Worm (Caenorhabditis elegans) whole organism, L2 larva: Measurements from ENCODE around the gene gpa-17.
"Not testable (repeated sequence)": the region's sequence is repeated elsewhere in the genome, so short reads cannot be mapped to it uniquely, and the experiment has no call there.

Experiments
- C34F6.9 ChIP-seq: fragments of 150-350 bp; optimal IDR thresholded peaks from 2 replicates; lab custom pipeline; 2014; ENCODE audit warnings: missing biosample characterization, missing genetic modification characterization
- F13H6.1 ChIP-seq: sonication (generic microtip); optimal IDR thresholded peaks from 2 replicates; lab custom pipeline; 2016; ENCODE audit warnings: missing genetic modification characterization, missing compliant biosample characterization
- R02D3.7 ChIP-seq: fragments of 150-350 bp; optimal IDR thresholded peaks from 2 replicates; lab custom pipeline; 2014; ENCODE audit warnings: missing biosample characterization, missing genetic modification characterization
- Y55F3AM.14 ChIP-seq: fragments of 200-800 bp; sonication (Bioruptor generic); optimal IDR thresholded peaks from 2 replicates; lab custom pipeline; 2018; ENCODE audit warnings: mild to moderate bottlenecking, missing genetic modification characterization, missing compliant biosample characterization
- ZK546.5 ChIP-seq: sonication (generic microtip); optimal IDR thresholded peaks from 2 replicates; lab custom pipeline; 2017; ENCODE audit warnings: missing biosample characterization, missing genetic modification characterization
- aly-2 ChIP-seq: fragments of 150-350 bp; optimal IDR thresholded peaks from 2 replicates; lab custom pipeline; 2014; ENCODE audit warnings: missing biosample characterization, missing genetic modification characterization
- ama-1 ChIP-seq: fragments of 150-350 bp; optimal IDR thresholded peaks from 2 replicates; lab custom pipeline; 2018; ENCODE audit warnings: inconsistent platforms
- ceh-16 ChIP-seq: fragments of 150-350 bp; optimal IDR thresholded peaks from 2 replicates; lab custom pipeline; 2014; ENCODE audit warnings: missing biosample characterization, missing genetic modification characterization
- ceh-82 ChIP-seq: fragments of 150-350 bp; optimal IDR thresholded peaks from 2 replicates; lab custom pipeline; 2014; ENCODE audit warnings: missing biosample characterization, missing genetic modification characterization
- egl-27 ChIP-seq: sonication (generic microtip); optimal IDR thresholded peaks from 3 replicates; lab custom pipeline; 2017; ENCODE audit warnings: missing biosample characterization, missing genetic modification reagents, missing genetic modification characterization
- elt-1 ChIP-seq: fragments of 150-350 bp; optimal IDR thresholded peaks from 2 replicates; lab custom pipeline; 2014; ENCODE audit warnings: missing biosample characterization, missing genetic modification characterization
- elt-3 ChIP-seq: sonication (generic microtip); optimal IDR thresholded peaks from 2 replicates; lab custom pipeline; 2017; ENCODE audit warnings: missing biosample characterization, missing genetic modification characterization
- fos-1 ChIP-seq: fragments of 150-350 bp; optimal IDR thresholded peaks from 2 replicates; lab custom pipeline; 2014; ENCODE audit warnings: missing biosample characterization, missing genetic modification characterization
- lin-11 ChIP-seq: fragments of 150-350 bp; sonication (generic microtip); optimal IDR thresholded peaks from 2 replicates; lab custom pipeline; 2014; ENCODE audit warnings: missing biosample characterization, missing genetic modification characterization, inconsistent platforms, mixed read lengths
- mab-5 ChIP-seq: fragments of 150-350 bp; optimal IDR thresholded peaks from 2 replicates; lab custom pipeline; 2014; ENCODE audit warnings: missing biosample characterization, missing genetic modification characterization
- mdl-1 ChIP-seq, 2 experiments: fragments of 150-350 bp in 1 of 2; sonication (generic microtip) in 1 of 2; optimal IDR thresholded peaks; 2 replicates each; lab custom pipeline; 2017; ENCODE audit warnings: missing biosample characterization in 2 of 2, missing genetic modification characterization in 2 of 2
- nhr-11 ChIP-seq: fragments of 150-350 bp; optimal IDR thresholded peaks from 2 replicates; lab custom pipeline; 2014; ENCODE audit warnings: missing biosample characterization, missing genetic modification characterization
- nhr-12 ChIP-seq: fragments of 150-350 bp; optimal IDR thresholded peaks from 2 replicates; lab custom pipeline; 2014; ENCODE audit warnings: missing biosample characterization, missing genetic modification characterization
- nhr-129 ChIP-seq: fragments of 150-350 bp; optimal IDR thresholded peaks from 2 replicates; lab custom pipeline; 2014; ENCODE audit warnings: missing biosample characterization, missing genetic modification characterization
- nhr-21 ChIP-seq: fragments of 150-350 bp; optimal IDR thresholded peaks from 2 replicates; lab custom pipeline; 2014; ENCODE audit warnings: missing biosample characterization, missing genetic modification characterization
- nhr-23 ChIP-seq: fragments of 150-350 bp; optimal IDR thresholded peaks from 2 replicates; lab custom pipeline; 2014; ENCODE audit warnings: missing biosample characterization, missing genetic modification reagents, missing genetic modification characterization
- nhr-237 ChIP-seq: fragments of 150-350 bp; optimal IDR thresholded peaks from 2 replicates; lab custom pipeline; 2014; ENCODE audit warnings: missing biosample characterization, missing genetic modification characterization
- nhr-25 ChIP-seq: fragments of 150-350 bp; sonication (generic microtip); optimal IDR thresholded peaks from 3 replicates; lab custom pipeline; 2014; ENCODE audit warnings: missing biosample characterization, missing genetic modification characterization
- nhr-77 ChIP-seq: fragments of 150-350 bp; optimal IDR thresholded peaks from 2 replicates; lab custom pipeline; 2014; ENCODE audit warnings: missing biosample characterization, missing genetic modification characterization
- sma-3 ChIP-seq: sonication (generic microtip); optimal IDR thresholded peaks from 2 replicates; lab custom pipeline; 2016; ENCODE audit warnings: missing genetic modification reagents, missing genetic modification characterization, missing compliant biosample characterization
- sma-9 ChIP-seq, 2 experiments: fragments of 150-350 bp in 1 of 2; sonication (generic microtip) in 1 of 2; optimal IDR thresholded peaks; 2 replicates each; lab custom pipeline; 2014 to 2016; ENCODE audit warnings: missing genetic modification characterization in 2 of 2, mild to moderate bottlenecking in 1 of 2, missing biosample characterization in 1 of 2, missing compliant biosample characterization in 1 of 2, missing genetic modification reagents in 1 of 2, moderate library complexity in 1 of 2
- unc-55 ChIP-seq: fragments of 150-350 bp; sonication (generic microtip); optimal IDR thresholded peaks from 3 replicates; lab custom pipeline; 2014; ENCODE audit warnings: missing biosample characterization, missing genetic modification reagents, missing genetic modification characterization
- unc-62 ChIP-seq: fragments of 150-350 bp; optimal IDR thresholded peaks from 2 replicates; lab custom pipeline; 2014; ENCODE audit warnings: missing biosample characterization, missing genetic modification reagents, missing genetic modification characterization
- zag-1 ChIP-seq: fragments of 150-350 bp; optimal IDR thresholded peaks from 2 replicates; lab custom pipeline; 2014; ENCODE audit warnings: missing biosample characterization, missing genetic modification characterization
- ztf-11 ChIP-seq: sonication (generic microtip); optimal IDR thresholded peaks from 2 replicates; lab custom pipeline; 2017; ENCODE audit warnings: missing biosample characterization, missing genetic modification characterization
- ztf-4 ChIP-seq: fragments of 150-350 bp; optimal IDR thresholded peaks from 2 replicates; lab custom pipeline; 2014; ENCODE audit warnings: missing biosample characterization, missing genetic modification characterization

Gene gpa-17

DNA sequence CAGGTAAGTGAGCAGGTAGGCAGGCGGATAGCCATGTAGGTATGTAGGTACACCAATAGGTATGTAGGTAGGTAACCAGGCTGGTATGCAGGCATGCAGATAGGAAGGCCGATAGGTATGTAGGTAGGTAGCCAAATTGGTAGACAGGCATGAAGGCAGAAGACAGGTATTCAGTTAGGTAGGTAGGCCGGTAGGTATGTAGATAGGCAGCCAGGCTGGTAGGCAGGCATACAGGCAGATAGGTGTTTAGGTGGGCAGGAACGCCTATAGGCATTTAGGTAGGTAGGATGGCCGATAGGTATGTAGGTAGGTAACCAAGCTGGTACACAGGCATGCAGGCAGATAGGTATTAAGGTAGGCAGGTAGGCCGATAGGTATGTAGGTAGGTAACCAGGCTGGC, 25.6 kb upstream of the gpa-17 start:
- no peak for TF ChIP-seq ceh-82 (tag; lab: Kevin White, UChicago)
- no peak for TF ChIP-seq nhr-237 (tag; lab: Kevin White, UChicago)
- TF ChIP-seq nhr-77 (tag; lab: Kevin White, UChicago): no peak
- TF ChIP-seq nhr-25 (tag; lab: Kevin White, UChicago): no peak
- no peak for TF ChIP-seq nhr-21 (tag; lab: Kevin White, UChicago)
- TF ChIP-seq ceh-16 (tag; lab: Kevin White, UChicago): no peak

ce11 chrIII:2561410-2561809, 24.9 kb upstream of the gpa-17 start, which contains the start of gene nhr-239:
Gene nhr-239, plus strand, starts transcription at chrIII:2561710.
- TF ChIP-seq elt-1 (no peak), ztf-11 (tag; lab: Kevin White, UChicago) (no peak), ztf-4 (tag; lab: Kevin White, UChicago) (no peak), sma-9 (GFP tag; optimal IDR thresholded peaks at IDR 0.05; lab: Kevin White, UChicago) (no peak), sma-9 (tag; optimal IDR thresholded peaks at IDR 0.05; lab: Kevin White, UChicago) (no peak), unc-55 (GFP tag; lab: Kevin White, UChicago) (no peak), elt-3 (tag; lab: Kevin White, UChicago) (no peak), R02D3.7 (tag; lab: Kevin White, UChicago) (no peak), nhr-25 (tag; lab: Kevin White, UChicago) (no peak), nhr-21 (tag; lab: Kevin White, UChicago) (no peak), nhr-77 (tag; lab: Kevin White, UChicago) (no peak), zag-1 (no peak), nhr-237 (tag; lab: Kevin White, UChicago) (no peak), ZK546.5 (tag; lab: Kevin White, UChicago) (no peak), ama-1 (lab: Kevin White, UChicago) (no peak), fos-1 (tag; lab: Kevin White, UChicago) (no peak), Y55F3AM.14 (GFP tag; lab: Kevin White, UChicago) (no peak), nhr-11 (tag; lab: Kevin White, UChicago) (no peak), unc-62 (GFP tag; lab: Kevin White, UChicago) (no peak), mdl-1 (tag; optimal IDR thresholded peaks at IDR 0.05; lab: Kevin White, UChicago) (no peak)

DNA sequence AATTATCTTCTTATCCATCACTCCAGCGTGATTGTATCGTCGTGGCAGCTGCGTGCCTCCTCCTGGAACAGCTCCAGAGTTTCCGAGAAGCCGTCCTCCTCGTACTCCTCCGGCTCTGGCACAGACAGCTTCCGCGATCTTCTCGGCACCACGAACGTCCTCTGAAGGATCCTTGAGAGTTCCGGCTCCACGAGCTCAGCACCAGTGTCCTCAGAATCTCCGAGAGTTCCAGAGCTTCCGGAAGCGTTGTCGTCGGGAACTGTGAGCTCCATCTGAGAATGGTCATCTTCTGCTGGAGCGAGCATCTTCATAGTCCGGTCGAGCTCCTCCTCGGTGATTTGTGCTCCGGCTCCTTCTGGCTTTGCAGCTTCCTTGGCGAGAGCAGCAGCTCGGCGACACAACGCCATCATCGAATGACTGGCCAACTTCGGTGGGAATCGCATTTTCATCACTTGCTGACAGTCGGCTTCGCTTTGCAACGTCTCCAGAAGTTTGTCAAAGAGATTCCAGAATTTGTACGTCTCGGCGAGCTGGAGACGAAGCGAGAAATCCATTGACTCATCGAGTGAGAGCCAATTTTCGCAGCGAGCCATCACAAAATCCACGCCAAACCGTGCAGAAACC, 23.2 kb upstream of the gpa-17 start:
- no peak for TF ChIP-seq unc-62 (GFP tag; lab: Kevin White, UChicago)
- TF ChIP-seq nhr-25 (tag; lab: Kevin White, UChicago): no peak
- no peak for TF ChIP-seq mab-5 (tag; lab: Kevin White, UChicago)
- TF ChIP-seq zag-1: no peak
- no peak for TF ChIP-seq mdl-1 (tag; optimal IDR thresholded peaks at IDR 0.05; lab: Kevin White, UChicago)
- no peak for TF ChIP-seq elt-3 (tag; lab: Kevin White, UChicago)

- TF ChIP-seq fos-1 (tag; lab: Kevin White, UChicago); Y55F3AM.14 (GFP tag; lab: Kevin White, UChicago); nhr-25 (tag; lab: Kevin White, UChicago): not testable (repeated sequence)
These were observed 22.5 kb upstream of the gpa-17 start, which contains the start of gene Y54F10AM.11 for ce11 chrIII:2563883-2564282. Gene Y54F10AM.11, minus strand, starts transcription at chrIII:2563983.

- no peak for TF ChIP-seq R02D3.7 (tag; lab: Kevin White, UChicago)
- TF ChIP-seq Y55F3AM.14 (GFP tag; lab: Kevin White, UChicago): no peak
- TF ChIP-seq nhr-21 (tag; lab: Kevin White, UChicago): no peak
- no peak for TF ChIP-seq mdl-1 (tag; optimal IDR thresholded peaks at IDR 0.05; lab: Kevin White, UChicago)
- TF ChIP-seq elt-1: no peak
- TF ChIP-seq F13H6.1 (tag; lab: Kevin White, UChicago): no peak
- TF ChIP-seq C34F6.9 (tag; lab: Kevin White, UChicago): no peak
- TF ChIP-seq nhr-129 (tag; lab: Kevin White, UChicago): no peak
- TF ChIP-seq egl-27 (tag; lab: Kevin White, UChicago): no peak
- TF ChIP-seq nhr-12 (tag; lab: Kevin White, UChicago): no peak
- TF ChIP-seq nhr-25 (tag; lab: Kevin White, UChicago): no peak
- no peak for TF ChIP-seq lin-11 (tag; lab: Kevin White, UChicago)
- no peak for TF ChIP-seq unc-55 (GFP tag; lab: Kevin White, UChicago)
- TF ChIP-seq elt-3 (tag; lab: Kevin White, UChicago): no peak
- TF ChIP-seq sma-3 (GFP tag; lab: Kevin White, UChicago): no peak
- TF ChIP-seq aly-2 (tag; lab: Kevin White, UChicago): no peak
- TF ChIP-seq ama-1 (lab: Kevin White, UChicago): no peak
- TF ChIP-seq nhr-23 (tag; lab: Kevin White, UChicago): no peak
- TF ChIP-seq ztf-11 (tag; lab: Kevin White, UChicago): no peak
- TF ChIP-seq ZK546.5 (tag; lab: Kevin White, UChicago): no peak
These were observed 14.9 kb upstream of the gpa-17 start, which contains the start of gene Y54F10AR.2 for ce11 chrIII:2571447-2571846. Gene Y54F10AR.2, minus strand, starts transcription at chrIII:2571547.
